Worm (Caenorhabditis elegans) whole organism, L4 larva: Measurements from ENCODE around the gene F31F6.2.

ENCODE experiments used
- F10B5.3 ChIP-seq: sonication (generic microtip); optimal IDR thresholded peaks from 2 replicates; lab custom pipeline; 2016; ENCODE audit warnings: mild to moderate bottlenecking, missing genetic modification characterization, missing compliant biosample characterization
- daf-8 ChIP-seq: fragments of 200-800 bp; sonication (Bioruptor generic); IDR thresholded peaks from 2 replicates; pipeline ENCODE4 v1.3.6; 2022; ENCODE audit warnings: missing genetic modification characterization, missing compliant biosample characterization
- nhr-48 ChIP-seq: sonication (generic microtip); optimal IDR thresholded peaks from 2 replicates; lab custom pipeline; 2016; ENCODE audit warnings: mild to moderate bottlenecking, missing genetic modification characterization, missing compliant biosample characterization

- no peak for TF ChIP-seq nhr-48 (tag; lab: Kevin White, UChicago)
- no peak for TF ChIP-seq F10B5.3 (tag; lab: Kevin White, UChicago)
- TF ChIP-seq daf-8 (GFP tag; lab: Robert Waterston, UW): no peak
Measured at ce11 chrX:14877691-14878090, 6.0 kb upstream of the F31F6.2 start.
